Worm (Caenorhabditis elegans): Measurements from ENCODE around the gene nspe-8.

DNA sequence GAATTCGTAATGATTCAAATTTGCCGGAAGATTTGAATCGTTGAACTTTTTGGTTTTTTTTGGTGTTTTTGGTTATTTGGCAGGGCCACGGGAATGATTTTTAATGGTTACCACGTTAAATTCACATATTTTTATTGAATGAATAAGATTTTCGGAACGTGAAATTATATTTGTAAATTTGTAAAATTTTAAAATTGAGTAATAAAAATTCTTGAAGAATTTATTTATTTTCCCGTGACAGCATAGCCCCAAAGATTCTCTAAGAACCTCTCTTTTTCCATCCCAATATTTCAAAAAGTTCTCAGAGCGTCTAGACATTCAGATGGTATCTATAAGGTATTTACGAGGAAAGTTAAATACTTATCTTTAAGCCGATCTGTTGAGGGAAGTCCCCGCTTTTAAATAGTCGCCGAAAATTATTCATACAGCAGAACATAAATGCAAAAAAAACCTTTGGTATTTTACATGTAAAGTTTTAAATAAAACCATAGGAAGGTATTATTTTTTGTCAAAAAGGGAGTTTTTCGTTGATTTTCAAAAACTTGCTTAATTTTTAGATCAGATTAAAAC is 13.1 kb upstream of the nspe-8 start, which contains the start of gene Y38E10A.17:
- TF ChIP-seq pes-1 (GFP tag; IDR thresholded peaks at IDR 0.05), result no peak
- no peak for TF ChIP-seq ama-1 (optimal IDR thresholded peaks at IDR 0.05)
- no peak for TF ChIP-seq ceh-36 (tag; optimal IDR thresholded peaks at IDR 0.05)

Data from whole organism, early embryonic.